Fruit fly (Drosophila melanogaster) whole organism, embryonic: ENCODE results near the gene CG7054.

Source experiments
- Aef1 ChIP-seq: fragments of 200-800 bp; sonication (Bioruptor generic); IDR thresholded peaks from 3 replicates; pipeline ENCODE4 v1.3.6; 2022; ENCODE audit warnings: missing biosample characterization, missing genetic modification characterization
- CG10462 ChIP-seq: fragments of 200-800 bp; sonication (Bioruptor generic); optimal IDR thresholded peaks from 2 replicates; lab custom pipeline; 2016; ENCODE audit warnings: missing biosample characterization, missing genetic modification characterization
- CG11696 ChIP-seq: fragments of 200-800 bp; sonication (Bioruptor generic); IDR thresholded peaks from 2 replicates; pipeline ENCODE4 v1.3.6; 2022; ENCODE audit warnings: missing biosample characterization, missing genetic modification characterization
- CG12071 ChIP-seq: fragments of 200-800 bp; sonication (Bioruptor generic); optimal IDR thresholded peaks from 3 replicates; lab custom pipeline; 2018; ENCODE audit warnings: missing biosample characterization, mild to moderate bottlenecking, missing genetic modification characterization
- CG1233 ChIP-seq: fragments of 200-800 bp; sonication (Bioruptor generic); optimal IDR thresholded peaks from 4 replicates; lab custom pipeline; 2018; ENCODE audit warnings: missing biosample characterization, mild to moderate bottlenecking, missing genetic modification characterization
- CG13775 ChIP-seq: fragments of 200-800 bp; sonication (Bioruptor generic); optimal IDR thresholded peaks from 3 replicates; lab custom pipeline; 2017; ENCODE audit warnings: missing biosample characterization, mild to moderate bottlenecking, missing genetic modification characterization
- CG13894 ChIP-seq: fragments of 200-800 bp; sonication (Bioruptor generic); optimal IDR thresholded peaks from 3 replicates; lab custom pipeline; 2018; ENCODE audit warnings: missing biosample characterization, mild to moderate bottlenecking, missing genetic modification characterization, moderate library complexity
- CG15011 ChIP-seq: fragments of 200-800 bp; sonication (Bioruptor generic); optimal IDR thresholded peaks from 3 replicates; lab custom pipeline; 2018; ENCODE audit warnings: missing biosample characterization, mild to moderate bottlenecking, missing genetic modification characterization
- CG15073 ChIP-seq: fragments of 200-800 bp; sonication (Bioruptor generic); optimal IDR thresholded peaks from 2 replicates; lab custom pipeline; 2016; ENCODE audit warnings: missing biosample characterization, missing genetic modification characterization
- CG1832 ChIP-seq: fragments of 200-800 bp; sonication (Bioruptor generic); optimal IDR thresholded peaks from 2 replicates; lab custom pipeline; 2017; ENCODE audit warnings: missing biosample characterization, mild to moderate bottlenecking, missing genetic modification characterization, inconsistent platforms
- CG18476 ChIP-seq: fragments of 200-800 bp; sonication (Bioruptor generic); optimal IDR thresholded peaks from 2 replicates; lab custom pipeline; 2016; ENCODE audit warnings: missing biosample characterization, mild to moderate bottlenecking, missing genetic modification characterization
- CG18619 ChIP-seq: fragments of 200-800 bp; sonication (Bioruptor generic); optimal IDR thresholded peaks from 3 replicates; lab custom pipeline; 2017; ENCODE audit warnings: missing biosample characterization, mild to moderate bottlenecking, missing genetic modification characterization
- CG31224 ChIP-seq: fragments of 200-800 bp; sonication (Bioruptor generic); IDR thresholded peaks from 2 replicates; pipeline ENCODE4 v1.3.6; 2022; ENCODE audit warnings: missing biosample characterization, missing genetic modification characterization
- CG34422 ChIP-seq: fragments of 200-800 bp; sonication (Bioruptor generic); IDR thresholded peaks from 3 replicates; pipeline ENCODE4 v1.3.6; 2022; ENCODE audit warnings: missing biosample characterization, missing genetic modification characterization
- CG4404 ChIP-seq: fragments of 200-800 bp; sonication (Bioruptor generic); IDR thresholded peaks from 2 replicates; pipeline ENCODE4 v1.3.6; 2022; ENCODE audit warnings: missing biosample characterization, missing genetic modification characterization
- CG7372 ChIP-seq: fragments of 200-800 bp; sonication (Bioruptor generic); IDR thresholded peaks from 2 replicates; pipeline ENCODE4 v1.3.6; 2022; ENCODE audit warnings: missing biosample characterization, missing genetic modification characterization
- CG8388 ChIP-seq: fragments of 200-800 bp; sonication (Bioruptor generic); optimal IDR thresholded peaks from 2 replicates; lab custom pipeline; 2019; ENCODE audit warnings: missing biosample characterization, mild to moderate bottlenecking, missing genetic modification characterization, moderate library complexity
- CG9797 ChIP-seq: fragments of 200-800 bp; sonication (Bioruptor generic); optimal IDR thresholded peaks from 3 replicates; lab custom pipeline; 2018; ENCODE audit warnings: missing biosample characterization, mild to moderate bottlenecking, missing genetic modification characterization
- Dek ChIP-seq: fragments of 200-800 bp; sonication (Bioruptor generic); optimal IDR thresholded peaks from 3 replicates; lab custom pipeline; 2019; ENCODE audit warnings: missing biosample characterization, mild to moderate bottlenecking, missing genetic modification characterization, moderate library complexity
- GATAe ChIP-seq: fragments of 200-800 bp; sonication (Bioruptor generic); conservative IDR thresholded peaks from 2 replicates; pipeline ENCODE4 v1.3.6; 2022; ENCODE audit warnings: missing biosample characterization, missing genetic modification characterization
- Gug ChIP-seq: fragments of 200-800 bp; sonication (Bioruptor generic); IDR thresholded peaks from 4 replicates; pipeline ENCODE4 v1.3.6; 2022; ENCODE audit warnings: missing biosample characterization, missing genetic modification characterization
- H15 ChIP-seq: fragments of 200-800 bp; sonication (Bioruptor generic); IDR thresholded peaks from 3 replicates; pipeline ENCODE4 v1.3.6; 2022; ENCODE audit warnings: missing biosample characterization, missing genetic modification characterization
- H2.0 ChIP-seq: fragments of 200-800 bp; sonication (Bioruptor generic); IDR thresholded peaks from 2 replicates; pipeline ENCODE4 v1.3.6; 2022; ENCODE audit warnings: missing biosample characterization, missing genetic modification characterization
- MBD-R2 ChIP-seq: fragments of 200-800 bp; sonication (Bioruptor generic); IDR thresholded peaks from 2 replicates; pipeline ENCODE4 v1.3.6; 2022; ENCODE audit warnings: missing biosample characterization, missing genetic modification characterization
- NC2α ChIP-seq: fragments of 200-800 bp; sonication (Bioruptor generic); optimal IDR thresholded peaks from 2 replicates; lab custom pipeline; 2016; ENCODE audit warnings: missing biosample characterization, missing genetic modification characterization
- NK7.1 ChIP-seq: fragments of 200-800 bp; sonication (Bioruptor generic); optimal IDR thresholded peaks from 3 replicates; lab custom pipeline; 2016; ENCODE audit warnings: missing biosample characterization, missing genetic modification characterization
- Nf-YA ChIP-seq: fragments of 200-800 bp; sonication (Bioruptor generic); IDR thresholded peaks from 2 replicates; pipeline ENCODE4 v1.3.6; 2022; ENCODE audit warnings: missing biosample characterization, missing genetic modification characterization
- Nf-YC ChIP-seq: fragments of 200-800 bp; optimal IDR thresholded peaks from 3 replicates; lab custom pipeline; 2019; ENCODE audit warnings: missing biosample characterization, mild to moderate bottlenecking, missing genetic modification characterization, moderate library complexity
- Oli ChIP-seq: fragments of 200-800 bp; sonication (Bioruptor generic); optimal IDR thresholded peaks from 2 replicates; lab custom pipeline; 2018; ENCODE audit warnings: missing biosample characterization, mild to moderate bottlenecking, missing genetic modification characterization, moderate library complexity
- Pdp1 ChIP-seq, 2 experiments: fragments of 200-800 bp; sonication (Bioruptor generic); optimal IDR thresholded peaks; 3 replicates each; lab custom pipeline; 2016; ENCODE audit warnings: missing biosample characterization in 2 of 2, missing genetic modification characterization in 2 of 2, mild to moderate bottlenecking in 1 of 2, moderate library complexity in 1 of 2
- Spps ChIP-seq: fragments of 200-800 bp; sonication (Bioruptor generic); optimal IDR thresholded peaks from 2 replicates; lab custom pipeline; 2018; ENCODE audit warnings: missing biosample characterization, mild to moderate bottlenecking, missing genetic modification characterization
- YL-1 ChIP-seq: fragments of 200-800 bp; sonication (Bioruptor generic); optimal IDR thresholded peaks from 3 replicates; lab custom pipeline; 2017; ENCODE audit warnings: missing biosample characterization, mild to moderate bottlenecking, missing genetic modification characterization
- abd-A ChIP-seq: fragments of 200-800 bp; sonication (Bioruptor generic); optimal IDR thresholded peaks from 3 replicates; lab custom pipeline; 2019; ENCODE audit warnings: missing biosample characterization, mild to moderate bottlenecking, missing genetic modification characterization, moderate library complexity
- ato ChIP-seq: fragments of 200-800 bp; sonication (Bioruptor generic); IDR thresholded peaks from 2 replicates; pipeline ENCODE4 v1.3.6; 2022; ENCODE audit warnings: missing biosample characterization, missing genetic modification characterization; ENCODE audit not compliant: partially characterized antibody
- chif ChIP-seq, 2 experiments: fragments of 200-800 bp; sonication (Bioruptor generic); optimal IDR thresholded peaks; 3 replicates each; lab custom pipeline; 2016; ENCODE audit warnings: missing biosample characterization in 2 of 2, missing genetic modification characterization in 2 of 2
- crp ChIP-seq, 2 experiments: fragments of 200-800 bp; sonication (Bioruptor generic); optimal IDR thresholded peaks; 2 replicates in 1 of 2; 3 replicates in 1 of 2; lab custom pipeline; 2017; ENCODE audit warnings: missing biosample characterization in 2 of 2, missing genetic modification characterization in 2 of 2, mild to moderate bottlenecking in 1 of 2, moderate library complexity in 1 of 2
- dimm ChIP-seq: fragments of 200-800 bp; sonication (Bioruptor generic); IDR thresholded peaks from 2 replicates; pipeline ENCODE4 v1.3.6; 2022; ENCODE audit warnings: missing biosample characterization, missing genetic modification characterization
- fru ChIP-seq: fragments of >200 bp; optimal IDR thresholded peaks from 2 replicates; lab custom pipeline; 2017
- gcm ChIP-seq: fragments of 200-800 bp; sonication (Bioruptor generic); optimal IDR thresholded peaks from 2 replicates; lab custom pipeline; 2019; ENCODE audit warnings: missing biosample characterization, mild to moderate bottlenecking, missing genetic modification characterization, moderate library complexity
- grau ChIP-seq: fragments of 200-800 bp; optimal IDR thresholded peaks from 3 replicates; lab custom pipeline; 2019; ENCODE audit warnings: missing biosample characterization, mild to moderate bottlenecking, missing genetic modification characterization, moderate library complexity
- hbn ChIP-seq: fragments of 200-800 bp; sonication (Bioruptor generic); IDR thresholded peaks from 2 replicates; pipeline ENCODE4 v1.3.6; 2022; ENCODE audit warnings: missing biosample characterization, missing genetic modification characterization; ENCODE audit not compliant: partially characterized antibody
- her ChIP-seq: fragments of 200-800 bp; sonication (Bioruptor generic); optimal IDR thresholded peaks from 2 replicates; lab custom pipeline; 2016; ENCODE audit warnings: missing biosample characterization, missing genetic modification characterization
- inv ChIP-seq: fragments of 200-800 bp; sonication (Bioruptor generic); IDR thresholded peaks from 2 replicates; pipeline ENCODE4 v1.3.6; 2022; ENCODE audit warnings: missing biosample characterization, missing genetic modification characterization; ENCODE audit not compliant: partially characterized antibody
- kah ChIP-seq: fragments of 200-800 bp; sonication (Bioruptor generic); optimal IDR thresholded peaks from 2 replicates; lab custom pipeline; 2018; ENCODE audit warnings: missing biosample characterization, mild to moderate bottlenecking, missing genetic modification characterization
- ken ChIP-seq: fragments of 200-800 bp; sonication (Bioruptor generic); IDR thresholded peaks from 3 replicates; pipeline ENCODE4 v1.3.6; 2022; ENCODE audit warnings: missing biosample characterization, missing genetic modification characterization
- lola ChIP-seq, 3 experiments: fragments of >200 bp in 2 of 3; fragments of 200-800 bp in 1 of 3; sonication (Bioruptor generic) in 1 of 3; optimal IDR thresholded peaks; 2 replicates each; lab custom pipeline; 2017 to 2019; ENCODE audit warnings: missing biosample characterization in 3 of 3, missing genetic modification characterization in 3 of 3, mild to moderate bottlenecking in 1 of 3, moderate library complexity in 1 of 3
- oc ChIP-seq: fragments of 200-800 bp; sonication (Bioruptor generic); optimal IDR thresholded peaks from 2 replicates; lab custom pipeline; 2018; ENCODE audit warnings: missing biosample characterization, mild to moderate bottlenecking, missing genetic modification characterization, moderate library complexity
- sens ChIP-seq: fragments of 200-800 bp; sonication (Bioruptor generic); peaks from one replicate; lab custom pipeline; 2016; ENCODE audit warnings: missing biosample characterization, missing genetic modification characterization
- tin ChIP-seq: fragments of 200-800 bp; sonication (Bioruptor generic); optimal IDR thresholded peaks from 3 replicates; lab custom pipeline; 2016; ENCODE audit warnings: missing biosample characterization, missing genetic modification characterization
- trem ChIP-seq: fragments of 200-800 bp; optimal IDR thresholded peaks from 3 replicates; lab custom pipeline; 2019; ENCODE audit warnings: missing biosample characterization, mild to moderate bottlenecking, missing genetic modification characterization, moderate library complexity
- vvl ChIP-seq: fragments of 200-800 bp; sonication (Bioruptor generic); IDR thresholded peaks from 2 replicates; pipeline ENCODE4 v1.3.6; 2022; ENCODE audit warnings: missing biosample characterization, missing genetic modification characterization

The CG7054 gene

DNA sequence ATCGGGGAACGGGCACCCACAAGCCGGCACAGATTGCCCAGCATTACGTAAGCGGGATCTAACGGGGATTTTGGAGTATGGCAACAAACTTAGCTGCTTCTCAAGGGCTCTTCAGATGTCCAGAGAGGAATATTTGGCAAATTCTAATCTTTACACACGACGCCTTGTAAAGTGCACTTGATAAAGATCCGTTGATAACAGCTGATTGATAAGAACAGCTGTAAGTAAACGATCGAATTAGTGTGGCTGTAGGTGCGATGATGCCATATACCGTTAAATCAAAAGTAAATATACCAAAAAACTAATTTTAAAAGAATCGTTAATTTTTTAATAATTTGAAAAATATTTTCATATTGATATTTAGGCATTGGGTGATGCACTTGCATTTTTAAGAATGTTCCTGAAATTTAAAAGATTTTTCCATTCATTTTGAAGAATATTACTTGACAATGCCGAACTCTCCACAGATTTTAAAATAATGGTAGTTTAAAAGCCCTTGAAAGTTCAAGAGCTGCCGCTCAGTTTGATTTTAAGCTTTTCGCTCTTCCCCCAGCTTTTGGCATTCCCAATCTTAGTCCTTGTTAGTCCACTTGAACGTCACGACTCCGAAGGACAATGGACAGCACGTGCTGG, 3.3 kb downstream of the CG7054 start, which contains the start of the genes CG5377 and Nrx-1 (continued):
- TF ChIP-seq CG9797 (GFP tag; lab: Kevin White, UChicago) = peak; percentile 74
- no peak for TF ChIP-seq lola (GFP tag; optimal IDR thresholded peaks at IDR 0.05; lab: Kevin White, UChicago)
- no peak for TF ChIP-seq CG10462 (GFP tag; lab: Kevin White, UChicago)
- TF ChIP-seq Oli (tag; lab: Kevin White, UChicago) = no peak
- TF ChIP-seq CG4404 (GFP tag; lab: Robert Waterston, UW) = no peak
- TF ChIP-seq chif (GFP tag; optimal IDR thresholded peaks at IDR 0.05; lab: Kevin White, UChicago) = no peak
- no peak for TF ChIP-seq CG7372 (GFP tag; lab: Robert Waterston, UW)
- no peak for TF ChIP-seq grau (tag; lab: Kevin White, UChicago)
- peak; percentile 23 for TF ChIP-seq trem
- no peak for TF ChIP-seq H2.0 (GFP tag; lab: Robert Waterston, UW)
- no peak for TF ChIP-seq gcm (GFP tag; lab: Kevin White, UChicago)
- TF ChIP-seq hbn = no peak
- TF ChIP-seq CG15011 = no peak
- TF ChIP-seq kah (GFP tag; lab: Kevin White, UChicago) = no peak
- no peak for TF ChIP-seq YL-1
- TF ChIP-seq MBD-R2 (GFP tag; lab: Robert Waterston, UW) = peak; percentile 74
- no peak for TF ChIP-seq CG11696 (GFP tag; lab: Robert Waterston, UW)
- TF ChIP-seq GATAe (GFP tag; lab: Robert Waterston, UW) = no peak
- TF ChIP-seq CG13894 (tag; lab: Kevin White, UChicago) = no peak
- no peak for TF ChIP-seq Spps (tag; lab: Kevin White, UChicago)
- TF ChIP-seq tin = no peak
- no peak for TF ChIP-seq NC2α (GFP tag; lab: Kevin White, UChicago)
- TF ChIP-seq sens = no peak
- TF ChIP-seq CG1832 (GFP tag; lab: Kevin White, UChicago) = no peak
- no peak for TF ChIP-seq CG1233 (GFP tag; lab: Kevin White, UChicago)
- no peak for TF ChIP-seq Aef1 (GFP tag; lab: Robert Waterston, UW)
- no peak for TF ChIP-seq CG15073
- TF ChIP-seq ato = no peak
- TF ChIP-seq NK7.1 (GFP tag; lab: Kevin White, UChicago) = no peak
- TF ChIP-seq CG13775 (GFP tag; lab: Kevin White, UChicago) = no peak
- peak; percentile 51 to 92 for TF ChIP-seq crp (GFP tag; optimal IDR thresholded peaks at IDR 0.05; lab: Kevin White, UChicago)
- TF ChIP-seq CG12071 (GFP tag; lab: Kevin White, UChicago) = no peak
- no peak for TF ChIP-seq CG18476
- TF ChIP-seq Nf-YC (tag; lab: Kevin White, UChicago) = no peak
- no peak for TF ChIP-seq inv
- no peak for TF ChIP-seq Nf-YA
- no peak for TF ChIP-seq oc (tag; lab: Kevin White, UChicago)
- no peak for TF ChIP-seq CG18619 (GFP tag; lab: Kevin White, UChicago)
- no peak for TF ChIP-seq dimm
- TF ChIP-seq ken = no peak
- peak; percentile 6; the same call in 1 of the 3 replicates for TF ChIP-seq CG34422 (GFP tag; lab: Robert Waterston, UW)
- no peak for TF ChIP-seq H15
- TF ChIP-seq Gug (GFP tag; lab: Robert Waterston, UW) = no peak
- TF ChIP-seq vvl = no peak
- TF ChIP-seq fru = no peak
- TF ChIP-seq CG8388 (GFP tag; lab: Kevin White, UChicago) = no peak
- peak in 1 of 2 experiments; percentile 78 for TF ChIP-seq Pdp1 (GFP tag; optimal IDR thresholded peaks at IDR 0.05; lab: Kevin White, UChicago)
- no peak for TF ChIP-seq Dek
- no peak for TF ChIP-seq her (GFP tag; lab: Kevin White, UChicago)
- no peak for TF ChIP-seq abd-A (tag; lab: Kevin White, UChicago)
- no peak for TF ChIP-seq CG31224 (GFP tag; lab: Robert Waterston, UW)
